Worm (Caenorhabditis elegans): ENCODE measurements around the gene E02C12.12.

Gene E02C12.12

ce11 chrV:9414516-9414915 is 32.4 kb upstream of the E02C12.12 start, which contains the start of gene F36D4.4:
F36D4.4 (minus strand) TSS chrV:9414616.
- TF ChIP-seq unc-120 (tag; optimal IDR thresholded peaks at IDR 0.05; ENCODE audit: poor library complexity, severe bottlenecking), result no peak
- no peak for TF ChIP-seq ceh-39 (tag; optimal IDR thresholded peaks at IDR 0.05)
- TF ChIP-seq cnd-1 (tag; optimal IDR thresholded peaks at IDR 0.05), result no peak
- no peak for TF ChIP-seq ceh-43 (GFP tag; optimal IDR thresholded peaks at IDR 0.05)
- no peak for TF ChIP-seq zip-8 (tag; optimal IDR thresholded peaks at IDR 0.05)

ce11 chrV:9408869-9409268 is 26.8 kb upstream of the E02C12.12 start:
- TF ChIP-seq drap-1 (GFP tag; optimal IDR thresholded peaks at IDR 0.05), result no peak
- no peak for TF ChIP-seq nhr-2 (tag; optimal IDR thresholded peaks at IDR 0.05)
- TF ChIP-seq nhr-237 (tag; optimal IDR thresholded peaks at IDR 0.05), result no peak
- peak; percentile 21 for TF ChIP-seq ces-1 (GFP tag; optimal IDR thresholded peaks at IDR 0.05)

ce11 chrV:9406890-9407289 is 24.8 kb upstream of the E02C12.12 start:
- TF ChIP-seq unc-39 (tag; optimal IDR thresholded peaks at IDR 0.05) (no peak), blmp-1 (tag; optimal IDR thresholded peaks at IDR 0.05) (no peak), ces-1 (GFP tag; optimal IDR thresholded peaks at IDR 0.05) (no peak), pha-4 (tag; optimal IDR thresholded peaks at IDR 0.05) (no peak), sptf-1 (tag; optimal IDR thresholded peaks at IDR 0.05) (no peak), nhr-237 (tag; optimal IDR thresholded peaks at IDR 0.05) (no peak), sem-2 (GFP tag; optimal IDR thresholded peaks at IDR 0.05) (no peak), bed-3 (GFP tag; optimal IDR thresholded peaks at IDR 0.05) (no peak), snpc-4 (tag; optimal IDR thresholded peaks at IDR 0.05) (no peak), drap-1 (GFP tag; optimal IDR thresholded peaks at IDR 0.05) (no peak), hlh-1 (tag; optimal IDR thresholded peaks at IDR 0.05) (no peak), zip-8 (tag; optimal IDR thresholded peaks at IDR 0.05) (no peak), flh-1 (GFP tag; optimal IDR thresholded peaks at IDR 0.05) (no peak), mep-1 (tag; optimal IDR thresholded peaks at IDR 0.05) (no peak), elt-3 (tag; optimal IDR thresholded peaks at IDR 0.05) (no peak), nhr-28 (tag; optimal IDR thresholded peaks at IDR 0.05) (no peak)

- TF ChIP-seq ces-1 (GFP tag; optimal IDR thresholded peaks at IDR 0.05) (peak; percentile 85), snpc-4 (tag; optimal IDR thresholded peaks at IDR 0.05) (no peak), lin-32 (GFP tag; optimal IDR thresholded peaks at IDR 0.05) (no peak)
Measured at ce11 chrV:9399886-9400373, 17.8 kb upstream of the E02C12.12 start, which contains the start of gene trpp-4. trpp-4 (plus strand) TSS chrV:9400327.

ce11 chrV:9394938-9395639 is 13.0 kb upstream of the E02C12.12 start:
- TF ChIP-seq ham-2 (GFP tag; optimal IDR thresholded peaks at IDR 0.05) (peak; percentile 90), lin-13 (tag; optimal IDR thresholded peaks at IDR 0.05) (no peak), ztf-11 (tag; optimal IDR thresholded peaks at IDR 0.05) (no peak), nhr-76 (tag; optimal IDR thresholded peaks at IDR 0.05) (no peak), drap-1 (GFP tag; optimal IDR thresholded peaks at IDR 0.05) (no peak), mls-2 (tag; optimal IDR thresholded peaks at IDR 0.05) (peak; percentile 51), ceh-43 (GFP tag; optimal IDR thresholded peaks at IDR 0.05) (peak; percentile 45), elt-3 (tag; optimal IDR thresholded peaks at IDR 0.05) (no peak), mab-5 (tag; optimal IDR thresholded peaks at IDR 0.05) (no peak), hlh-1 (tag; optimal IDR thresholded peaks at IDR 0.05) (no peak)

ce11 chrV:9391959-9392358 is 9.8 kb upstream of the E02C12.12 start:
- TF ChIP-seq cnd-1 (tag; optimal IDR thresholded peaks at IDR 0.05), result no peak
- TF ChIP-seq nhr-237 (tag; optimal IDR thresholded peaks at IDR 0.05), result no peak
- TF ChIP-seq ztf-11 (tag; optimal IDR thresholded peaks at IDR 0.05), result no peak
- TF ChIP-seq mls-2 (tag; optimal IDR thresholded peaks at IDR 0.05), result no peak
- no peak for TF ChIP-seq ham-2 (GFP tag; optimal IDR thresholded peaks at IDR 0.05)
- no peak for TF ChIP-seq elt-1 (tag; optimal IDR thresholded peaks at IDR 0.05; ENCODE audit: borderline replicate concordance, insufficient read depth)
- TF ChIP-seq ces-1 (GFP tag; optimal IDR thresholded peaks at IDR 0.05), result no peak
- TF ChIP-seq blmp-1 (tag; optimal IDR thresholded peaks at IDR 0.05), result no peak
- no peak for TF ChIP-seq nhr-2 (tag; optimal IDR thresholded peaks at IDR 0.05)
- TF ChIP-seq M03D4.4 (tag; optimal IDR thresholded peaks at IDR 0.05), result no peak
- TF ChIP-seq flh-1 (GFP tag; optimal IDR thresholded peaks at IDR 0.05), result no peak
- TF ChIP-seq nhr-28 (tag; optimal IDR thresholded peaks at IDR 0.05), result no peak
- TF ChIP-seq lin-13 (tag; optimal IDR thresholded peaks at IDR 0.05), result no peak
- TF ChIP-seq bed-3 (GFP tag; optimal IDR thresholded peaks at IDR 0.05), result no peak
- TF ChIP-seq unc-39 (tag; optimal IDR thresholded peaks at IDR 0.05), result no peak
- no peak for TF ChIP-seq ceh-83 (GFP tag; optimal IDR thresholded peaks at IDR 0.05)
- TF ChIP-seq sptf-1 (tag; optimal IDR thresholded peaks at IDR 0.05), result no peak
- TF ChIP-seq unc-120 (tag; optimal IDR thresholded peaks at IDR 0.05; ENCODE audit: poor library complexity, severe bottlenecking), result no peak

All from whole organism, mixed stage, embryonic.